Worm (Caenorhabditis elegans) whole organism, L1 larva: ENCODE measurements around the gene F16H6.10.

Experiments
- ama-1 ChIP-seq: fragments of 150-350 bp; optimal IDR thresholded peaks from 2 replicates; lab custom pipeline; 2014
- lin-39 ChIP-seq: fragments of 150-350 bp; optimal IDR thresholded peaks from 2 replicates; lab custom pipeline; 2014; ENCODE audit warnings: missing biosample characterization, missing genetic modification reagents, missing genetic modification characterization
- mdl-1 ChIP-seq, 2 experiments: fragments of 150-350 bp; optimal IDR thresholded peaks; 2 replicates each; lab custom pipeline; 2014 to 2017; ENCODE audit warnings: missing biosample characterization in 2 of 2, missing genetic modification characterization in 2 of 2, inconsistent platforms in 1 of 2
- nhr-12 ChIP-seq: sonication (generic microtip); optimal IDR thresholded peaks from 2 replicates; lab custom pipeline; 2017; ENCODE audit warnings: missing biosample characterization, missing genetic modification characterization
- nhr-19 ChIP-seq: fragments of 200-800 bp; sonication (Bioruptor generic); conservative IDR thresholded peaks from 2 replicates; pipeline ENCODE4 v1.3.6; 2022; ENCODE audit warnings: missing genetic modification characterization, missing compliant biosample characterization
- sptf-1 ChIP-seq: fragments of 150-350 bp; optimal IDR thresholded peaks from 2 replicates; lab custom pipeline; 2014; ENCODE audit warnings: missing biosample characterization, missing genetic modification characterization
- zag-1 ChIP-seq: fragments of 150-350 bp; optimal IDR thresholded peaks from 2 replicates; lab custom pipeline; 2014; ENCODE audit warnings: missing biosample characterization, missing genetic modification characterization

- TF ChIP-seq mdl-1 (tag; optimal IDR thresholded peaks at IDR 0.05; lab: Kevin White, UChicago) (no peak), nhr-19 (GFP tag; lab: Robert Waterston, UW) (no peak), nhr-12 (tag; lab: Kevin White, UChicago) (no peak), zag-1 (tag; lab: Kevin White, UChicago) (no peak), lin-39 (tag; lab: Kevin White, UChicago) (no peak), ama-1 (lab: Kevin White, UChicago) (no peak), sptf-1 (tag; lab: Kevin White, UChicago) (no peak)
Measured at ce11 chrV:18188328-18188727, 35.9 kb downstream of the F16H6.10 start, which contains the start of gene clec-245.
